Worm (Caenorhabditis elegans): Measurements from ENCODE around the gene ugt-20.

Gene ugt-20

DNA sequence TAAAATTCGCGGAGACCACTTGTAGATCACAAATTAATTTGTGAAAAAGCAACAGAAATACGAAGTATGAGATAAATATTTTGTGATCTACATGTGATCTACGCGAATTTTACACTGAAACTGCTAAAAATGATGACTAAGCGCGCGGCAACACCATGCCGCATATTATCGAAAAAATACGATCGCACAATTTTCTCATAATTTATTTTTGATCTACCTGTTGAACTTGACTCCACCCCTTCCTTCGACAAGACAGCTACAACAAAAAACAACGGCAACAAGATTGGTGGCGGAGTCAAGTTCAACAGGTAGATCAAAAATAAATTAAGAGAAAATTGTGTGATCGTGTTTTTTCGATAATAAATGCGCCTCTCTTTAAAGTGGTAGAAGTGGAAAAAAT is 6.1 kb upstream of the ugt-20 start:
- TF ChIP-seq F33H1.4 (GFP tag; IDR thresholded peaks at IDR 0.05) (peak; percentile 26; the same call in 1 of the 2 replicates), madf-6 (GFP tag; IDR thresholded peaks at IDR 0.05) (peak; percentile 75), madf-8 (GFP tag; conservative IDR thresholded peaks at IDR 0.05) (peak; percentile 52)

- TF ChIP-seq hlh-12 (tag; optimal IDR thresholded peaks at IDR 0.05) (no peak), snpc-4 (GFP tag; optimal IDR thresholded peaks at IDR 0.05) (no peak), snpc-4 (tag; optimal IDR thresholded peaks at IDR 0.05) (no peak), nhr-80 (tag; optimal IDR thresholded peaks at IDR 0.05) (peak; percentile 34), F37B4.10 (GFP tag; IDR thresholded peaks at IDR 0.05) (no peak), rec-8 (tag; optimal IDR thresholded peaks at IDR 0.05) (no peak), lin-54 (GFP tag; optimal IDR thresholded peaks at IDR 0.05) (no peak), F49E8.2 (tag; optimal IDR thresholded peaks at IDR 0.05; ENCODE audit: insufficient read depth) (no peak), F57C9.4 (tag; optimal IDR thresholded peaks at IDR 0.05) (no peak), tbp1 (GFP tag; optimal IDR thresholded peaks at IDR 0.05) (no peak)
Observed at ce11 chrIV:6086479-6086878, 3.1 kb upstream of the ugt-20 start.

DNA sequence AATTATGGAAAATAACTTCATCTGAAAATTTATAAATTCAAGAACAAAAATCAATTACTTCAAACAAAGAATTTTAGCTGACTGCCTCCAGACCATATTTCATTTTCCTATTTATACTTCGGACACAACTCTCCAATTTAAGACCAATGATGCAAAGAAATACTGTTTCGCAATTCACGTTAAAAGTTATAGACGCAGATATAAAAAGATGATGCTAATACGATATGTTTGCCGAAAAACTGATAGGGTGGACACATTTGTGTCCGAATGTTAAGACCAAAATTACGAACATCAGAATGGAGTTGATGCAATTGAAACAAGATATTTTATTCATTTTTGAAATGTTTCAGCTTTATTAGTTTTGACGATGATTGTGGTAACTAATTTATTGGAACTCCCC is 3.5 kb downstream of the ugt-20 start, which contains the start of gene ugt-19:
TSS of gene ugt-19 (minus strand) at position 28 of the 400 bp plus-strand sequence.
- TF ChIP-seq lsy-27 (tag; optimal IDR thresholded peaks at IDR 0.05; ENCODE audit: borderline replicate concordance, insufficient read depth) (no peak), let-607 (tag; optimal IDR thresholded peaks at IDR 0.05) (no peak), cebp-1 (GFP tag; IDR thresholded peaks at IDR 0.05) (peak; percentile 74; the same call in 1 of the 2 replicates), cebp-1 (tag; optimal IDR thresholded peaks at IDR 0.05) (peak; percentile 89), nhr-80 (tag; optimal IDR thresholded peaks at IDR 0.05) (peak; percentile 71), him-1 (tag; optimal IDR thresholded peaks at IDR 0.05) (no peak)

DNA sequence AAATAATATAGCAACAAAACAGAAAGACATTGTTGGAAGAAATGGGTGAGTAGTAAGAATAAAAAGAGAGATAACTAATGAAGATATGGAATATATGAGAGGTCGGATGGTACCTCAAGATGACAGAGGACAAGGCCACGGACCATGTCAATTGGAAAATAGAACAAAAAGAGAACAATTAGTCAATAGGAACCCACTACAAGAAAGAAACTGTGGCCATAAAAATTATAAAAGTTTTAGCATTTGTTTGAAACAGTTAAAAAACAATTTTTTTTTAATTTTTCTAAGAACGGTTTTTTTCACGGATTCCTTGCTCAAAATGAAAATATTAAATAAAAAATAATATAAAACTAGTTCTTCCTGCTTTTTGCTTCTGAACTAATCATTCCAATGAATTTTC is 7.3 kb downstream of the ugt-20 start, which contains the start of gene cpg-20:
TSS of gene cpg-20 (minus strand) at position 101 of the 400 bp plus-strand sequence.
- TF ChIP-seq ceh-27 (GFP tag; optimal IDR thresholded peaks at IDR 0.05): no peak
- TF ChIP-seq lin-40 (tag; optimal IDR thresholded peaks at IDR 0.05): no peak
- TF ChIP-seq rcor-1 (GFP tag; IDR thresholded peaks at IDR 0.05): no peak
- no peak for TF ChIP-seq cebp-2 (GFP tag; IDR thresholded peaks at IDR 0.05)

- TF ChIP-seq snpc-1.1 (tag; optimal IDR thresholded peaks at IDR 0.05; ENCODE audit: insufficient read depth): no peak
- 0 out of 2 replicates have a peak, but pooled peaks have one; percentile 29 for TF ChIP-seq nfyb-1 (GFP tag; IDR thresholded peaks at IDR 0.05)
Observed at ce11 chrIV:6071026-6071425, 12.4 kb downstream of the ugt-20 start.

ce11 chrIV:6065186-6065585 is 18.2 kb downstream of the ugt-20 start:
- TF ChIP-seq ama-1 (optimal IDR thresholded peaks at IDR 0.05): no peak
- TF ChIP-seq ama-1 (GFP tag; optimal IDR thresholded peaks at IDR 0.05): no peak
- no peak for TF ChIP-seq C17E4.6 (GFP tag; IDR thresholded peaks at IDR 0.05)
- no peak for TF ChIP-seq athp-1 (tag; optimal IDR thresholded peaks at IDR 0.05)
- TF ChIP-seq nfya-2 (GFP tag; IDR thresholded peaks at IDR 0.05): no peak
- no peak for TF ChIP-seq B0261.1 (tag; optimal IDR thresholded peaks at IDR 0.05)
- TF ChIP-seq ztf-3 (GFP tag; optimal IDR thresholded peaks at IDR 0.05): no peak
- TF ChIP-seq attf-6 (GFP tag; IDR thresholded peaks at IDR 0.05): no peak
- no peak for TF ChIP-seq F55B11.4 (tag; optimal IDR thresholded peaks at IDR 0.05; ENCODE audit: borderline replicate concordance, insufficient read depth)
- TF ChIP-seq xnd-1 (tag; optimal IDR thresholded peaks at IDR 0.05): no peak
- no peak for TF ChIP-seq nfya-1 (tag; optimal IDR thresholded peaks at IDR 0.05; ENCODE audit: borderline replicate concordance, insufficient read depth)
- TF ChIP-seq ceh-79 (tag; optimal IDR thresholded peaks at IDR 0.05): no peak
- TF ChIP-seq Y56A3A.18 (GFP tag; IDR thresholded peaks at IDR 0.05): no peak
- TF ChIP-seq zim-3 (tag; optimal IDR thresholded peaks at IDR 0.05): no peak
